Worm (Caenorhabditis elegans): ENCODE data around the gene cya-1.

DNA sequence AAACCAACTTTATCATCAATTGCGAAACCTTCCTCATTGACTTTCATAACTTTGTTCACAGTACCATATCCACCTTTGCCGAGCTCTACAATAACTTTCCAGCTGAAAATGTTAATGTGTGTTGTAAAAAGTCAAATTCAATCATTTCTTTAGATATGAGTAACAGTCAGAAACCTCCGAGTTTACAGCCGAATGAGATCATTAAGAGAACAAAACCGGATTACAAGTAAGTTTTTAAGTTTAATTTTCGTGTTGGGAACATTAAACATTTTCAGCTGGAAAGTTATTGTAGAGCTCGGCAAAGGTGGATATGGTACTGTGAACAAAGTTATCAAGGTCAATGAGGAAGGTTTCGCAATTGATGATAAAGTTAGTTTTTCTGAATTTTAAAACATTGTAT, 7.9 kb downstream of the cya-1 start, which contains the start of gene ZK507.1:
- TF ChIP-seq unc-62 (GFP tag; optimal IDR thresholded peaks at IDR 0.05), result no peak
- TF ChIP-seq nhr-28 (tag; optimal IDR thresholded peaks at IDR 0.05), result no peak
- TF ChIP-seq ces-1 (GFP tag; optimal IDR thresholded peaks at IDR 0.05), result no peak
- no peak for TF ChIP-seq lin-13 (tag; optimal IDR thresholded peaks at IDR 0.05)
- no peak for TF ChIP-seq blmp-1 (tag; optimal IDR thresholded peaks at IDR 0.05)
- no peak for TF ChIP-seq unc-120 (tag; optimal IDR thresholded peaks at IDR 0.05; ENCODE audit: poor library complexity, severe bottlenecking)
- TF ChIP-seq snpc-4 (tag; optimal IDR thresholded peaks at IDR 0.05), result no peak
- TF ChIP-seq ztf-11 (tag; optimal IDR thresholded peaks at IDR 0.05), result no peak
- TF ChIP-seq nhr-237 (tag; optimal IDR thresholded peaks at IDR 0.05), result no peak
- TF ChIP-seq lin-32 (GFP tag; optimal IDR thresholded peaks at IDR 0.05), result no peak
